Worm (Caenorhabditis elegans): ENCODE results near the gene fbxb-82.

Gene fbxb-82

DNA sequence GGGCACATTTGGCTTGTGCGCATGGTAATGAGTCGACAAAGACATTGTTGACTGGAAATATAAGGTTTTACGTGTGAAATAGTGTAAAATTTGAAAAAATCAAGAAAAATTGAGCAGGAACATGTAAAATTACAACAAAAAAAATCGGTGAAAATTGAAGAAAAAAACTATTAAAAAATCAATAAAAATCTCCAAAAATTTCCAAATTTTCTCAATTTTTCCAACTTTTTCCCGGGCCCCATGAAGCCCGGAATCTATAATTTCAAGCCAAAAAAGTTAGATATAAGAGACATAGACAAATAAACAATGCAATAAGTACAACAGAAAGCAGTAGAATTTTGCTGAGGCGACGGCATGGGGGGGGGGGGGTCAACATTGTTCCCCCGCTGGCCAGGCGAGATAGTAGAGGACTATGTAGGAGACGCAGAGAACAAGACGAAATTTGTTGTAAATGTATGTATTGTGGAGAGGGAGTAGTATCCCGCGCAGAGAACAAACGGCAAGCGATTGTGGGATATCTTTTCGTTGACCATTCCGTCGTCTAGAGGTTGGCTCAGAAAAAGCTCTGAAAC, 48.2 kb downstream of the fbxb-82 start, which contains the start of gene pat-4:
TSS of gene pat-4 (minus strand) at position 51 of the 572 bp plus-strand sequence.
- TF ChIP-seq elt-1 (tag; optimal IDR thresholded peaks at IDR 0.05; ENCODE audit: borderline replicate concordance, insufficient read depth) (no peak), blmp-1 (tag; optimal IDR thresholded peaks at IDR 0.05) (no peak), nhr-28 (tag; optimal IDR thresholded peaks at IDR 0.05) (no peak), ceh-39 (tag; optimal IDR thresholded peaks at IDR 0.05) (no peak), mep-1 (tag; optimal IDR thresholded peaks at IDR 0.05) (peak; percentile 9), sem-2 (GFP tag; optimal IDR thresholded peaks at IDR 0.05) (no peak), ceh-43 (GFP tag; optimal IDR thresholded peaks at IDR 0.05) (no peak), ces-1 (GFP tag; optimal IDR thresholded peaks at IDR 0.05) (peak; percentile 13), nhr-237 (tag; optimal IDR thresholded peaks at IDR 0.05) (no peak), cnd-1 (tag; optimal IDR thresholded peaks at IDR 0.05) (no peak), mls-2 (tag; optimal IDR thresholded peaks at IDR 0.05) (peak; percentile 36), mab-5 (tag; optimal IDR thresholded peaks at IDR 0.05) (no peak), bed-3 (GFP tag; optimal IDR thresholded peaks at IDR 0.05) (no peak), ceh-83 (GFP tag; optimal IDR thresholded peaks at IDR 0.05) (no peak), flh-1 (GFP tag; optimal IDR thresholded peaks at IDR 0.05) (no peak), pha-4 (tag; optimal IDR thresholded peaks at IDR 0.05) (peak; percentile 75), snpc-4 (tag; optimal IDR thresholded peaks at IDR 0.05) (no peak), unc-120 (tag; optimal IDR thresholded peaks at IDR 0.05; ENCODE audit: poor library complexity, severe bottlenecking) (no peak), sptf-1 (tag; optimal IDR thresholded peaks at IDR 0.05) (peak; percentile 45), ham-2 (GFP tag; optimal IDR thresholded peaks at IDR 0.05) (peak; percentile 57), zip-8 (tag; optimal IDR thresholded peaks at IDR 0.05) (no peak), drap-1 (GFP tag; optimal IDR thresholded peaks at IDR 0.05) (no peak)

DNA sequence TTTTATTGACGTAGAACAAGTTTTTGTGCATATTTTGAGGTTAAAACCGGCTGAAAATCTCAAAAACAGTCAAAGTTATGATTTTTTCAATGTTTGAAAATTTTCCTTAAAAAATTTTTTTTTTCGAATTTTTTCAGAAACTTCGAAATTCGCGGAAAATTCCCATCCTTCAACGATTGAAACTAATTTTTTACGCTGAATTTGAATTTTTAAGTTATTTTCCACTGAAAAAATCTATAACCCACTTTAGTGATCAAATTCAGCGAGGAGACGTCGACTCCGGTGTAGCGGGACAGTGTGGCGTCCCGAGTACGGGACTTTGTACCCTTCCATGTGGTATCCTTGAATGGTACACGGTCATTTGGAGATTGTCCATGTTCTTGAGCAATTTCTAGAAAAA, 50.8 kb downstream of the fbxb-82 start:
- no peak for TF ChIP-seq bed-3 (GFP tag; optimal IDR thresholded peaks at IDR 0.05)
- TF ChIP-seq nhr-12 (tag; optimal IDR thresholded peaks at IDR 0.05), result no peak
- TF ChIP-seq nhr-237 (tag; optimal IDR thresholded peaks at IDR 0.05), result no peak
- TF ChIP-seq ces-1 (GFP tag; optimal IDR thresholded peaks at IDR 0.05), result no peak
- TF ChIP-seq elt-3 (tag; optimal IDR thresholded peaks at IDR 0.05), result no peak
- TF ChIP-seq lsy-2 (tag; optimal IDR thresholded peaks at IDR 0.05), result no peak

All from whole organism, mixed stage, embryonic.